Fruit fly (Drosophila melanogaster) whole organism, embryonic: ENCODE results near the gene Trmt6.

Source experiments
- Abd-B ChIP-seq: fragments of 200-800 bp; sonication (Bioruptor generic); optimal IDR thresholded peaks from 2 replicates; lab custom pipeline; 2018; ENCODE audit warnings: missing biosample characterization, mild to moderate bottlenecking, missing genetic modification characterization, moderate library complexity
- Ada2b ChIP-seq: fragments of 200-800 bp; sonication (Bioruptor generic); IDR thresholded peaks from 2 replicates; pipeline ENCODE4 v1.3.6; 2022; ENCODE audit warnings: missing biosample characterization, missing genetic modification characterization
- Adf1 ChIP-seq: fragments of 200-800 bp; sonication (Bioruptor generic); IDR thresholded peaks from 2 replicates; pipeline ENCODE4 v1.3.6; 2022; ENCODE audit warnings: missing biosample characterization, missing genetic modification characterization
- Awh ChIP-seq: fragments of 200-800 bp; sonication (Bioruptor generic); IDR thresholded peaks from 2 replicates; pipeline ENCODE4, ENCODE4 v1.3.6; 2022; ENCODE audit warnings: missing biosample characterization, missing genetic modification characterization
- CG1024 ChIP-seq: fragments of 200-800 bp; sonication (Bioruptor generic); IDR thresholded peaks from 2 replicates; pipeline ENCODE4 v1.3.6; 2022; ENCODE audit warnings: missing biosample characterization, missing genetic modification characterization
- CG10543 ChIP-seq: fragments of 200-800 bp; sonication (Bioruptor generic); optimal IDR thresholded peaks from 3 replicates; lab custom pipeline; 2017; ENCODE audit warnings: missing biosample characterization, mild to moderate bottlenecking, missing genetic modification characterization, moderate library complexity
- CG11695 ChIP-seq: fragments of 200-800 bp; sonication (Bioruptor generic); IDR thresholded peaks from 3 replicates; pipeline ENCODE4 v1.3.6; 2022; ENCODE audit warnings: missing biosample characterization, missing genetic modification characterization
- CG12391 ChIP-seq: fragments of 200-800 bp; sonication (Bioruptor generic); optimal IDR thresholded peaks from 3 replicates; lab custom pipeline; 2018; ENCODE audit warnings: missing biosample characterization, mild to moderate bottlenecking, missing genetic modification characterization, moderate library complexity
- CG12659 ChIP-seq: fragments of 200-800 bp; sonication (Bioruptor generic); optimal IDR thresholded peaks from 3 replicates; lab custom pipeline; 2017; ENCODE audit warnings: mild to moderate bottlenecking, missing biosample characterization, missing genetic modification reagents, missing genetic modification characterization
- CG1603 ChIP-seq: fragments of 200-800 bp; sonication (Bioruptor generic); optimal IDR thresholded peaks from 2 replicates; lab custom pipeline; 2019; ENCODE audit warnings: missing biosample characterization, mild to moderate bottlenecking, missing genetic modification characterization, moderate library complexity
- CG17186 ChIP-seq: fragments of 200-800 bp; sonication (Bioruptor generic); optimal IDR thresholded peaks from 3 replicates; lab custom pipeline; 2017; ENCODE audit warnings: missing biosample characterization, missing genetic modification reagents, missing genetic modification characterization
- CG18262 ChIP-seq: fragments of 200-800 bp; optimal IDR thresholded peaks from 3 replicates; lab custom pipeline; 2019; ENCODE audit warnings: missing biosample characterization, mild to moderate bottlenecking, missing genetic modification characterization, moderate library complexity
- CG2199 ChIP-seq: fragments of 200-800 bp; sonication (Bioruptor generic); IDR thresholded peaks from 3 replicates; pipeline ENCODE4 v1.3.6; 2022; ENCODE audit warnings: missing biosample characterization, missing genetic modification characterization
- CG33557 ChIP-seq: fragments of 200-800 bp; sonication (Bioruptor generic); optimal IDR thresholded peaks from 2 replicates; lab custom pipeline; 2019; ENCODE audit warnings: missing biosample characterization, mild to moderate bottlenecking, missing genetic modification characterization, moderate library complexity
- CG3726 ChIP-seq: fragments of 200-800 bp; sonication (Bioruptor generic); IDR thresholded peaks from 3 replicates; pipeline ENCODE4, ENCODE4 v1.3.6; 2022; ENCODE audit warnings: missing biosample characterization, missing genetic modification characterization
- CG3838 ChIP-seq: fragments of 200-800 bp; sonication (Bioruptor generic); optimal IDR thresholded peaks from 3 replicates; lab custom pipeline; 2016; ENCODE audit warnings: missing biosample characterization, missing genetic modification characterization
- CG6272 ChIP-seq: fragments of 200-800 bp; sonication (Bioruptor generic); IDR thresholded peaks from 2 replicates; pipeline ENCODE4 v1.3.6; 2022; ENCODE audit warnings: missing biosample characterization, missing genetic modification characterization
- CG6689 ChIP-seq: fragments of 200-800 bp; sonication (Bioruptor generic); IDR thresholded peaks from 2 replicates; pipeline ENCODE4 v1.3.6; 2022; ENCODE audit warnings: missing biosample characterization, missing genetic modification characterization
- CG8944 ChIP-seq: fragments of 200-800 bp; sonication (Bioruptor generic); optimal IDR thresholded peaks from 3 replicates; lab custom pipeline; 2016; ENCODE audit warnings: missing biosample characterization, missing genetic modification characterization
- CG9932 ChIP-seq: fragments of 200-800 bp; sonication (Bioruptor generic); IDR thresholded peaks from 2 replicates; pipeline ENCODE4 v1.3.6; 2022; ENCODE audit warnings: missing biosample characterization, missing genetic modification characterization
- Chrac-16 ChIP-seq: fragments of 200-800 bp; sonication (Bioruptor generic); optimal IDR thresholded peaks from 3 replicates; lab custom pipeline; 2016; ENCODE audit warnings: missing biosample characterization, missing genetic modification characterization
- D19B ChIP-seq: fragments of 200-800 bp; sonication (Bioruptor generic); optimal IDR thresholded peaks from 2 replicates; lab custom pipeline; 2017; ENCODE audit warnings: missing biosample characterization, mild to moderate bottlenecking, missing genetic modification characterization
- Ets65A ChIP-seq: fragments of 200-800 bp; sonication (Bioruptor generic); peaks from one replicate; lab custom pipeline; 2016; ENCODE audit warnings: missing biosample characterization, missing genetic modification characterization
- Myb ChIP-seq: fragments of 200-800 bp; sonication (Bioruptor generic); optimal IDR thresholded peaks from 2 replicates; lab custom pipeline; 2016; ENCODE audit warnings: missing biosample characterization, missing genetic modification characterization
- Pdp1 ChIP-seq, 2 experiments: fragments of 200-800 bp; sonication (Bioruptor generic); optimal IDR thresholded peaks; 3 replicates each; lab custom pipeline; 2016; ENCODE audit warnings: missing biosample characterization in 2 of 2, missing genetic modification characterization in 2 of 2, mild to moderate bottlenecking in 1 of 2, moderate library complexity in 1 of 2
- abd-A ChIP-seq: fragments of 200-800 bp; sonication (Bioruptor generic); optimal IDR thresholded peaks from 3 replicates; lab custom pipeline; 2019; ENCODE audit warnings: missing biosample characterization, mild to moderate bottlenecking, missing genetic modification characterization, moderate library complexity
- ac ChIP-seq: fragments of 200-800 bp; sonication (Bioruptor generic); optimal IDR thresholded peaks from 3 replicates; lab custom pipeline; 2017; ENCODE audit warnings: missing biosample characterization, mild to moderate bottlenecking, missing genetic modification characterization
- aop ChIP-seq: fragments of 200-800 bp; sonication (Bioruptor generic); IDR thresholded peaks from 2 replicates; pipeline ENCODE4 v1.3.6; 2022; ENCODE audit warnings: missing biosample characterization, missing genetic modification characterization
- dmrt11E ChIP-seq: fragments of 200-800 bp; sonication (Bioruptor generic); optimal IDR thresholded peaks from 3 replicates; lab custom pipeline; 2018; ENCODE audit warnings: missing biosample characterization, mild to moderate bottlenecking, missing genetic modification characterization, moderate library complexity
- fd64A ChIP-seq: fragments of 200-800 bp; sonication (Bioruptor generic); optimal IDR thresholded peaks from 3 replicates; lab custom pipeline; 2018; ENCODE audit warnings: missing biosample characterization, mild to moderate bottlenecking, missing genetic modification characterization
- fd96Cb ChIP-seq: fragments of 200-800 bp; sonication (Bioruptor generic); optimal IDR thresholded peaks from 2 replicates; lab custom pipeline; 2018; ENCODE audit warnings: missing biosample characterization, mild to moderate bottlenecking, missing genetic modification characterization, moderate library complexity
- ftz-f1 ChIP-seq: fragments of 200-800 bp; sonication (Bioruptor generic); optimal IDR thresholded peaks from 2 replicates; lab custom pipeline; 2016; ENCODE audit warnings: missing biosample characterization, missing genetic modification characterization
- gcm2 ChIP-seq: fragments of 200-800 bp; sonication (Bioruptor generic); optimal IDR thresholded peaks from 2 replicates; lab custom pipeline; 2016; ENCODE audit warnings: missing biosample characterization, missing genetic modification characterization
- insv ChIP-seq, 2 experiments: fragments of 200-800 bp; sonication (Bioruptor generic); optimal IDR thresholded peaks; 3 replicates each; lab custom pipeline; 2016 to 2018; ENCODE audit warnings: missing biosample characterization in 2 of 2, missing genetic modification characterization in 2 of 2
- inv ChIP-seq: fragments of 200-800 bp; sonication (Bioruptor generic); IDR thresholded peaks from 2 replicates; pipeline ENCODE4 v1.3.6; 2022; ENCODE audit warnings: missing biosample characterization, missing genetic modification characterization; ENCODE audit not compliant: partially characterized antibody
- jumu ChIP-seq: fragments of 200-800 bp; sonication (Bioruptor generic); optimal IDR thresholded peaks from 3 replicates; lab custom pipeline; 2016; ENCODE audit warnings: missing biosample characterization, missing genetic modification characterization
- ken ChIP-seq: fragments of 200-800 bp; sonication (Bioruptor generic); IDR thresholded peaks from 3 replicates; pipeline ENCODE4 v1.3.6; 2022; ENCODE audit warnings: missing biosample characterization, missing genetic modification characterization
- odd ChIP-seq: fragments of 200-800 bp; sonication (Bioruptor generic); optimal IDR thresholded peaks from 2 replicates; lab custom pipeline; 2017; ENCODE audit warnings: missing biosample characterization, mild to moderate bottlenecking, missing genetic modification characterization
- phol ChIP-seq: fragments of 200-800 bp; sonication (Bioruptor generic); optimal IDR thresholded peaks from 3 replicates; lab custom pipeline; 2018; ENCODE audit warnings: missing biosample characterization, mild to moderate bottlenecking, missing genetic modification characterization, moderate library complexity
- pnt ChIP-seq: fragments of 200-800 bp; sonication (Bioruptor generic); optimal IDR thresholded peaks from 3 replicates; lab custom pipeline; 2016; ENCODE audit warnings: missing biosample characterization, missing genetic modification characterization
- repo ChIP-seq: fragments of 200-800 bp; sonication (Bioruptor generic); optimal IDR thresholded peaks from 2 replicates; lab custom pipeline; 2016; ENCODE audit warnings: missing biosample characterization, missing genetic modification characterization
- rib ChIP-seq: fragments of 200-800 bp; sonication (Bioruptor generic); IDR thresholded peaks from 2 replicates; pipeline ENCODE4 v1.3.6; 2022; ENCODE audit warnings: missing biosample characterization, missing genetic modification characterization
- ro ChIP-seq: fragments of 200-800 bp; sonication (Bioruptor generic); IDR thresholded peaks from 2 replicates; pipeline ENCODE4 v1.3.6; 2022; ENCODE audit warnings: missing biosample characterization, missing genetic modification characterization
- sd ChIP-seq: fragments of 200-800 bp; sonication (Bioruptor generic); optimal IDR thresholded peaks from 3 replicates; lab custom pipeline; 2018; ENCODE audit warnings: missing biosample characterization, mild to moderate bottlenecking, missing genetic modification characterization, moderate library complexity
- sob ChIP-seq: fragments of 200-800 bp; sonication (Bioruptor generic); IDR thresholded peaks from 2 replicates; pipeline ENCODE4 v1.3.6; 2022; ENCODE audit warnings: missing biosample characterization, missing genetic modification characterization
- tio ChIP-seq: fragments of 200-800 bp; sonication (Bioruptor generic); optimal IDR thresholded peaks from 2 replicates; lab custom pipeline; 2017; ENCODE audit warnings: missing biosample characterization, missing genetic modification characterization, inconsistent platforms
- ttk ChIP-seq: fragments of 200-800 bp; sonication (Bioruptor generic); IDR thresholded peaks from 2 replicates; pipeline ENCODE4 v2.1.2; 2022; ENCODE audit warnings: missing biosample characterization, missing genetic modification characterization
- usp ChIP-seq: fragments of >200 bp; optimal IDR thresholded peaks from 2 replicates; lab custom pipeline; 2017; ENCODE audit warnings: missing biosample characterization, missing genetic modification characterization

The Trmt6 gene

DNA sequence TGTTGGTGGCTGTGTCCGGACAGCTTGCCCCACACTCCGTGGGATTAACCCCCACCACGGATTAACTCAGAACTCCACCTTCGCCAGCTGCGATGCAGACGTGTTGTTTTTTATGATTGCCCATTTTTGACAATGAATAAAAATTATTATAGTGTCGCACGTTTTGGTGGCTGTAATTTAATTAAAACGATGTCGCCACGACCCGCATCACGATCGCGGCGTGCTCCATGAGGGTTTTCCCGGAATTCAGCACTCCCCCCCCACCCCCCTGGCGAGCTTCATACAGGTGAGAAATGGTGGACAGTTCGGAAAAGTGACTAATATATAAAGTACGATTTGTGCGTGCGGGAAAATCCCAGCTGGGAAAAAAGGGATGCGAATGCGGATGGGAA, 8.3 kb downstream of the Trmt6 start (continued):
- no peak for TF ChIP-seq CG3726 (GFP tag; lab: Robert Waterston, UW)
- no peak for TF ChIP-seq tio (GFP tag; lab: Kevin White, UChicago)
- peak; percentile 55 for TF ChIP-seq sd (tag; lab: Kevin White, UChicago)
- TF ChIP-seq Awh (GFP tag; lab: Robert Waterston, UW): peak; percentile 31; the same call in 1 of the 2 replicates

- 0 out of 3 replicates have a peak, but pooled peaks have one; percentile 16 for TF ChIP-seq CG11695 (GFP tag; lab: Robert Waterston, UW)
- TF ChIP-seq odd (GFP tag; lab: Kevin White, UChicago): no peak
- peak; percentile 19 for TF ChIP-seq CG33557 (GFP tag; lab: Kevin White, UChicago)
- peak; percentile 61 for TF ChIP-seq abd-A (tag; lab: Kevin White, UChicago)
- TF ChIP-seq gcm2: no peak
- TF ChIP-seq ftz-f1 (GFP tag; lab: Kevin White, UChicago): peak; percentile 10
- TF ChIP-seq inv: no peak
- peak; percentile 4 for TF ChIP-seq CG1603
- TF ChIP-seq dmrt11E: peak; percentile 25
- TF ChIP-seq CG2199: no peak
- peak; percentile 4 for TF ChIP-seq fd96Cb (tag; lab: Kevin White, UChicago)
- no peak for TF ChIP-seq Ets65A (GFP tag; lab: Kevin White, UChicago)
- TF ChIP-seq Pdp1 (GFP tag; optimal IDR thresholded peaks at IDR 0.05; lab: Kevin White, UChicago): peak in 1 of 2 experiments; percentile 34
- TF ChIP-seq pnt (GFP tag; lab: Kevin White, UChicago): peak; percentile 38
- no peak for TF ChIP-seq CG17186 (GFP tag; lab: Kevin White, UChicago)
- no peak for TF ChIP-seq CG1024
- no peak for TF ChIP-seq Adf1 (GFP tag; lab: Robert Waterston, UW)
- no peak for TF ChIP-seq sob
- peak; percentile 3 for TF ChIP-seq Chrac-16 (GFP tag; lab: Kevin White, UChicago)
- TF ChIP-seq CG18262 (tag; lab: Kevin White, UChicago): peak; percentile 43
- TF ChIP-seq CG6272 (GFP tag; lab: Robert Waterston, UW): no peak
- peak; percentile 6 for TF ChIP-seq CG12391 (tag; lab: Kevin White, UChicago)
- peak; percentile 20; the same call in 1 of the 2 replicates for TF ChIP-seq CG6689 (GFP tag; lab: Robert Waterston, UW)
- peak; percentile 22 for TF ChIP-seq jumu (GFP tag; lab: Kevin White, UChicago)
- TF ChIP-seq usp (GFP tag; lab: Kevin White, UChicago): no peak
- TF ChIP-seq CG9932 (GFP tag; lab: Robert Waterston, UW): 0 out of 2 replicates have a peak, but pooled peaks have one; percentile 7
- peak; percentile 17 for TF ChIP-seq CG10543
- TF ChIP-seq ro: no peak
- TF ChIP-seq CG12659 (GFP tag; lab: Kevin White, UChicago): no peak
- TF ChIP-seq CG3838: no peak
- no peak for TF ChIP-seq insv (GFP tag; optimal IDR thresholded peaks at IDR 0.05; lab: Kevin White, UChicago)
- peak; percentile 21 for TF ChIP-seq Abd-B (GFP tag; lab: Kevin White, UChicago)
- no peak for TF ChIP-seq D19B (GFP tag; lab: Kevin White, UChicago)
- TF ChIP-seq CG8944 (GFP tag; lab: Kevin White, UChicago): no peak
- TF ChIP-seq ttk (GFP tag; lab: Robert Waterston, UW): no peak
- no peak for TF ChIP-seq fd64A (GFP tag; lab: Kevin White, UChicago)
- TF ChIP-seq sd (tag; lab: Kevin White, UChicago): peak; percentile 60
- no peak for TF ChIP-seq rib (GFP tag; lab: Robert Waterston, UW)
- TF ChIP-seq phol (tag; lab: Kevin White, UChicago): no peak
- TF ChIP-seq repo (GFP tag; lab: Kevin White, UChicago): no peak
- TF ChIP-seq aop (GFP tag; lab: Robert Waterston, UW): no peak
- TF ChIP-seq Myb (GFP tag; lab: Kevin White, UChicago): no peak
- TF ChIP-seq ken (GFP tag; lab: Robert Waterston, UW): peak; percentile 42; the same call in 1 of the 3 replicates
- TF ChIP-seq Ada2b (GFP tag; lab: Robert Waterston, UW): no peak
- no peak for TF ChIP-seq ac (GFP tag; lab: Kevin White, UChicago)
Observed at dm6 chr2L:6553041-6553796, 8.9 kb downstream of the Trmt6 start.
